Fruit fly (Drosophila melanogaster): ENCODE data around the gene dnc.

DNA sequence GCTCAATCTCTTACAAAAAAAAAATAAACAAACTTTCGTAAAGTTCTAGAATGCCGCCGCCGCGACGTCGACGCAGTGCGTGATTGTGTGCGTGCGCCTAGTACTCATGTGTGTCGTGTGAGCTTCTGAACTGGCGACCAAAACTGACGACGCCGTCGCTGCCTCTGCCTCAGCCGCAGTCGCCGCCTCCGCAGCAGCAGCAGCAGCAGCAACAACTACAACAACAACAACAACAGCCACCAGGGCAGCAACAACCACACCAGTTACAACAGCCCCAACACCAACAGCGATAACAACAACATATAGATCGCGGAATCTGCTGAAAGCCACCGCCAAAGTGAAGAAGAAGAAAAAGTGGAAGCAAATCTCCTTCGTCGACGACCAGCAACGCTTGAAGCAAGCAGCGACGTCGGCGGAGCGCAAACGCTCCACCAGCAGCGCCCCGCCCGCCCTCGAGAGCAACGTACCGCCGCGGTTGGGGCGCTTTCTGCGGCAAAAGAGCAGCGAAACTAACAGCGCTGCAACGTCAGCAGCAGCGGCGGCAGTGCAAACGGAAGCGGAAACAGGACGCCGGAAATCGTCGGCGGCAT, 114.9 kb downstream of the dnc start:
- TF ChIP-seq lola (GFP tag; optimal IDR thresholded peaks at IDR 0.05) (no peak), usp (GFP tag; optimal IDR thresholded peaks at IDR 0.05) (no peak), Myc (optimal IDR thresholded peaks at IDR 0.05) (no peak), Jra (GFP tag; optimal IDR thresholded peaks at IDR 0.05) (no peak), Rel (GFP tag; optimal IDR thresholded peaks at IDR 0.05) (no peak), Rel (tag; optimal IDR thresholded peaks at IDR 0.05) (no peak), woc (GFP tag; optimal IDR thresholded peaks at IDR 0.05) (no peak), foxo (GFP tag; optimal IDR thresholded peaks at IDR 0.05) (no peak), Abd-B (GFP tag; optimal IDR thresholded peaks at IDR 0.05) (no peak), fru (GFP tag; optimal IDR thresholded peaks at IDR 0.05) (no peak), Dif (GFP tag; optimal IDR thresholded peaks at IDR 0.05; ENCODE audit: partially characterized antibody) (no peak), sv (GFP tag; optimal IDR thresholded peaks at IDR 0.05) (no peak), CrebA (GFP tag; optimal IDR thresholded peaks at IDR 0.05; ENCODE audit: borderline replicate concordance) (no peak), HLH106 (tag; optimal IDR thresholded peaks at IDR 0.05) (no peak), CG32264 (GFP tag; optimal IDR thresholded peaks at IDR 0.05) (no peak)

Data from whole organism, wandering third instar larva.